Worm (Caenorhabditis elegans) whole organism, early embryonic: ENCODE results near the gene Y37D8A.5.
A peak's percentile ranks its signal among the peaks of the same experiment; 100 is the strongest.

Experiments
- B0310.2 ChIP-seq: sonication (generic microtip); optimal IDR thresholded peaks from 2 replicates; lab custom pipeline; 2016; ENCODE audit warnings: mild to moderate bottlenecking, missing genetic modification characterization, missing compliant biosample characterization
- F13C5.2 ChIP-seq: sonication (generic microtip); optimal IDR thresholded peaks from 2 replicates; lab custom pipeline; 2017; ENCODE audit warnings: mild to moderate bottlenecking, missing genetic modification characterization, inconsistent platforms, missing compliant biosample characterization
- aly-1 ChIP-seq: sonication (generic microtip); optimal IDR thresholded peaks from 2 replicates; lab custom pipeline; 2016; ENCODE audit warnings: missing genetic modification characterization, missing compliant biosample characterization
- ama-1 ChIP-seq: fragments of 150-350 bp; optimal IDR thresholded peaks from 2 replicates; lab custom pipeline; 2014
- ceh-13 ChIP-seq: fragments of 200-800 bp; sonication (Bioruptor generic); optimal IDR thresholded peaks from 2 replicates; lab custom pipeline; 2018; ENCODE audit warnings: mild to moderate bottlenecking, missing genetic modification characterization, missing compliant biosample characterization
- ceh-36 ChIP-seq: sonication (generic microtip); optimal IDR thresholded peaks from 2 replicates; lab custom pipeline; 2016; ENCODE audit warnings: missing genetic modification characterization, inconsistent platforms, missing compliant biosample characterization
- ets-7 ChIP-seq: sonication (generic microtip); optimal IDR thresholded peaks from 2 replicates; lab custom pipeline; 2016; ENCODE audit warnings: missing genotype, missing genetic modification characterization, missing compliant biosample characterization
- flt-1 ChIP-seq: fragments of 200-800 bp; sonication (Bioruptor generic); IDR thresholded peaks from 2 replicates; pipeline ENCODE4 v1.3.6; 2022; ENCODE audit warnings: missing genetic modification characterization, missing compliant biosample characterization
- hmbx-1 ChIP-seq: sonication (generic microtip); optimal IDR thresholded peaks from 2 replicates; lab custom pipeline; 2016; ENCODE audit warnings: mild to moderate bottlenecking, missing genetic modification characterization, missing compliant biosample characterization
- hmg-4 ChIP-seq: fragments of 200-800 bp; sonication (Bioruptor generic); optimal IDR thresholded peaks from 2 replicates; lab custom pipeline; 2018; ENCODE audit warnings: mild to moderate bottlenecking, missing genetic modification characterization, missing compliant biosample characterization
- hnd-1 ChIP-seq: sonication (generic microtip); optimal IDR thresholded peaks from 2 replicates; lab custom pipeline; 2016; ENCODE audit warnings: missing genetic modification characterization, missing compliant biosample characterization
- pes-1 ChIP-seq: fragments of 200-800 bp; sonication (Bioruptor generic); IDR thresholded peaks from 2 replicates; pipeline ENCODE4 v1.3.6; 2022; ENCODE audit warnings: missing genetic modification reagents, missing genetic modification characterization, missing compliant biosample characterization
- scrt-1 ChIP-seq: fragments of 200-800 bp; sonication (Bioruptor generic); IDR thresholded peaks from 2 replicates; pipeline ENCODE4 v1.3.6; 2022; ENCODE audit warnings: missing genetic modification characterization, missing compliant biosample characterization
- sea-1 ChIP-seq: fragments of 200-800 bp; sonication (Bioruptor generic); conservative IDR thresholded peaks from 2 replicates; pipeline ENCODE4 v1.3.6; 2022; ENCODE audit warnings: missing genetic modification characterization, missing compliant biosample characterization
- tbx-11 ChIP-seq: fragments of 200-800 bp; sonication (Bioruptor generic); IDR thresholded peaks from 2 replicates; pipeline ENCODE4 v1.3.6; 2022; ENCODE audit warnings: missing genetic modification characterization, missing compliant biosample characterization
- tbx-37 ChIP-seq: fragments of 200-800 bp; sonication (Bioruptor generic); conservative IDR thresholded peaks from 2 replicates; pipeline ENCODE4 v1.3.6; 2022; ENCODE audit warnings: missing genetic modification reagents, missing genetic modification characterization, missing compliant biosample characterization
- tra-4 ChIP-seq: sonication (generic microtip); optimal IDR thresholded peaks from 2 replicates; lab custom pipeline; 2017; ENCODE audit warnings: missing genetic modification characterization, missing compliant biosample characterization

Y37D8A.5 gene

ce11 chrIII:12855394-12855793, at the start of gene Y37D8A.5:
TSS of gene Y37D8A.5 (minus strand) at chrIII:12855494.
- no peak for TF ChIP-seq scrt-1 (GFP tag; lab: Robert Waterston, UW)
- no peak for TF ChIP-seq pes-1 (GFP tag; lab: Robert Waterston, UW)
- no peak for TF ChIP-seq F13C5.2
- no peak for TF ChIP-seq aly-1 (tag; lab: Kevin White, UChicago)
- no peak for TF ChIP-seq ceh-36 (tag; lab: Kevin White, UChicago)
- no peak for TF ChIP-seq tbx-11 (GFP tag; lab: Robert Waterston, UW)
- no peak for TF ChIP-seq tbx-37
- TF ChIP-seq hmg-4 (GFP tag; lab: Kevin White, UChicago) = no peak
- TF ChIP-seq tra-4 (tag; lab: Kevin White, UChicago) = no peak
- no peak for TF ChIP-seq sea-1
- no peak for TF ChIP-seq ama-1
- TF ChIP-seq flt-1 (GFP tag; lab: Robert Waterston, UW) = no peak
- no peak for TF ChIP-seq ets-7 (tag; lab: Kevin White, UChicago)
- no peak for TF ChIP-seq B0310.2
- no peak for TF ChIP-seq hnd-1 (tag; lab: Kevin White, UChicago)
- no peak for TF ChIP-seq hmbx-1 (tag; lab: Kevin White, UChicago)
- no peak for TF ChIP-seq ceh-13

- TF ChIP-seq B0310.2 = no peak
- TF ChIP-seq pes-1 (GFP tag; lab: Robert Waterston, UW) = no peak
- no peak for TF ChIP-seq flt-1 (GFP tag; lab: Robert Waterston, UW)
- TF ChIP-seq tbx-37 = no peak
- no peak for TF ChIP-seq tbx-11 (GFP tag; lab: Robert Waterston, UW)
- TF ChIP-seq ceh-36 (tag; lab: Kevin White, UChicago) = no peak
- no peak for TF ChIP-seq aly-1 (tag; lab: Kevin White, UChicago)
- no peak for TF ChIP-seq ama-1
- no peak for TF ChIP-seq hmg-4 (GFP tag; lab: Kevin White, UChicago)
- no peak for TF ChIP-seq scrt-1 (GFP tag; lab: Robert Waterston, UW)
- no peak for TF ChIP-seq hmbx-1 (tag; lab: Kevin White, UChicago)
Measured at ce11 chrIII:12904052-12904451, 48.8 kb upstream of the Y37D8A.5 start.

ce11 chrIII:12894207-12894606, 38.9 kb upstream of the Y37D8A.5 start:
- TF ChIP-seq ama-1 (no peak), sea-1 (peak; percentile 52; the same call in 1 of the 2 replicates), ceh-13 (no peak), ets-7 (tag; lab: Kevin White, UChicago) (no peak), hmbx-1 (tag; lab: Kevin White, UChicago) (no peak), hmg-4 (GFP tag; lab: Kevin White, UChicago) (peak; percentile 64), tra-4 (tag; lab: Kevin White, UChicago) (no peak), aly-1 (tag; lab: Kevin White, UChicago) (no peak), hnd-1 (tag; lab: Kevin White, UChicago) (no peak), B0310.2 (no peak), tbx-37 (no peak), tbx-11 (GFP tag; lab: Robert Waterston, UW) (0 out of 2 replicates have a peak, but pooled peaks have one; percentile 44), flt-1 (GFP tag; lab: Robert Waterston, UW) (0 out of 2 replicates have a peak, but pooled peaks have one; percentile 48), scrt-1 (GFP tag; lab: Robert Waterston, UW) (no peak), ceh-36 (tag; lab: Kevin White, UChicago) (no peak), F13C5.2 (no peak), pes-1 (GFP tag; lab: Robert Waterston, UW) (no peak)

ce11 chrIII:12892767-12893166, 37.5 kb upstream of the Y37D8A.5 start:
- TF ChIP-seq tbx-11 (GFP tag; lab: Robert Waterston, UW) = no peak
- TF ChIP-seq hmg-4 (GFP tag; lab: Kevin White, UChicago) = no peak
- no peak for TF ChIP-seq flt-1 (GFP tag; lab: Robert Waterston, UW)
- no peak for TF ChIP-seq pes-1 (GFP tag; lab: Robert Waterston, UW)

- TF ChIP-seq hmg-4 (GFP tag; lab: Kevin White, UChicago) (no peak), ceh-13 (no peak), aly-1 (tag; lab: Kevin White, UChicago) (no peak), B0310.2 (no peak), sea-1 (no peak), F13C5.2 (no peak), pes-1 (GFP tag; lab: Robert Waterston, UW) (no peak), ama-1 (no peak), flt-1 (GFP tag; lab: Robert Waterston, UW) (no peak), tbx-37 (no peak), ets-7 (tag; lab: Kevin White, UChicago) (no peak), hnd-1 (tag; lab: Kevin White, UChicago) (no peak), tbx-11 (GFP tag; lab: Robert Waterston, UW) (no peak), hmbx-1 (tag; lab: Kevin White, UChicago) (no peak), scrt-1 (GFP tag; lab: Robert Waterston, UW) (no peak), ceh-36 (tag; lab: Kevin White, UChicago) (no peak), tra-4 (tag; lab: Kevin White, UChicago) (no peak)
Measured at ce11 chrIII:12891580-12891979, 36.3 kb upstream of the Y37D8A.5 start, which contains the start of the genes Y37D8A.29 and unc-71. TSS of gene Y37D8A.29 (minus strand) at chrIII:12891680. TSS of gene unc-71 (minus strand) at chrIII:12891738.

- TF ChIP-seq tbx-11 (GFP tag; lab: Robert Waterston, UW) = no peak
- TF ChIP-seq hnd-1 (tag; lab: Kevin White, UChicago) = no peak
- no peak for TF ChIP-seq hmbx-1 (tag; lab: Kevin White, UChicago)
- TF ChIP-seq tra-4 (tag; lab: Kevin White, UChicago) = no peak
- no peak for TF ChIP-seq tbx-37
- no peak for TF ChIP-seq B0310.2
- TF ChIP-seq F13C5.2 = no peak
- no peak for TF ChIP-seq pes-1 (GFP tag; lab: Robert Waterston, UW)
- no peak for TF ChIP-seq aly-1 (tag; lab: Kevin White, UChicago)
Measured at ce11 chrIII:12885153-12885552, 29.9 kb upstream of the Y37D8A.5 start.

ce11 chrIII:12880704-12881103, 25.4 kb upstream of the Y37D8A.5 start:
- TF ChIP-seq ama-1 (no peak), flt-1 (GFP tag; lab: Robert Waterston, UW) (no peak), sea-1 (no peak), tbx-11 (GFP tag; lab: Robert Waterston, UW) (no peak), ceh-13 (no peak), scrt-1 (GFP tag; lab: Robert Waterston, UW) (no peak), hmbx-1 (tag; lab: Kevin White, UChicago) (no peak), hmg-4 (GFP tag; lab: Kevin White, UChicago) (no peak), F13C5.2 (no peak), tbx-37 (no peak), B0310.2 (no peak), pes-1 (GFP tag; lab: Robert Waterston, UW) (no peak), ets-7 (tag; lab: Kevin White, UChicago) (no peak), aly-1 (tag; lab: Kevin White, UChicago) (no peak), tra-4 (tag; lab: Kevin White, UChicago) (no peak), hnd-1 (tag; lab: Kevin White, UChicago) (no peak), ceh-36 (tag; lab: Kevin White, UChicago) (no peak)
